Worm (Caenorhabditis elegans) whole organism, L3 larva: ENCODE results near the gene cope-1.

Experiments
- R02D3.7 ChIP-seq: fragments of 150-350 bp; optimal IDR thresholded peaks from 2 replicates; lab custom pipeline; 2014; ENCODE audit warnings: missing biosample characterization, missing genetic modification characterization
- ZK546.5 ChIP-seq: sonication (generic microtip); optimal IDR thresholded peaks from 2 replicates; lab custom pipeline; 2017; ENCODE audit warnings: missing biosample characterization, missing genetic modification characterization
- aly-2 ChIP-seq: fragments of 150-350 bp; optimal IDR thresholded peaks from 2 replicates; lab custom pipeline; 2014; ENCODE audit warnings: missing biosample characterization, missing genetic modification characterization
- ama-1 ChIP-seq: fragments of 150-350 bp; optimal IDR thresholded peaks from 2 replicates; lab custom pipeline; 2018
- ceh-16 ChIP-seq: sonication (generic microtip); optimal IDR thresholded peaks from 2 replicates; lab custom pipeline; 2017; ENCODE audit warnings: missing biosample characterization, missing genetic modification characterization
- ceh-28 ChIP-seq: fragments of 150-350 bp; optimal IDR thresholded peaks from 2 replicates; lab custom pipeline; 2014; ENCODE audit warnings: missing biosample characterization, missing genetic modification reagents, missing genetic modification characterization
- ceh-82 ChIP-seq: fragments of 150-350 bp; optimal IDR thresholded peaks from 2 replicates; lab custom pipeline; 2014; ENCODE audit warnings: missing biosample characterization, missing genetic modification characterization
- ceh-9 ChIP-seq: sonication (generic microtip); optimal IDR thresholded peaks from 2 replicates; lab custom pipeline; 2018; ENCODE audit warnings: missing biosample characterization, missing genetic modification characterization
- daf-12 ChIP-seq: fragments of 150-350 bp; optimal IDR thresholded peaks from 2 replicates; lab custom pipeline; 2014; ENCODE audit warnings: missing biosample characterization, missing genetic modification reagents, missing genetic modification characterization
- egl-27 ChIP-seq: sonication (generic microtip); optimal IDR thresholded peaks from 4 replicates; lab custom pipeline; 2017; ENCODE audit warnings: missing biosample characterization, missing genetic modification reagents, missing genetic modification characterization
- egl-5 ChIP-seq: fragments of 150-350 bp; optimal IDR thresholded peaks from 2 replicates; lab custom pipeline; 2017; ENCODE audit warnings: missing biosample characterization, missing genetic modification reagents, missing genetic modification characterization, inconsistent platforms
- elt-1 ChIP-seq: fragments of 150-350 bp; optimal IDR thresholded peaks from 2 replicates; lab custom pipeline; 2014; ENCODE audit warnings: missing biosample characterization, missing genetic modification characterization
- elt-2 ChIP-seq: sonication (generic microtip); optimal IDR thresholded peaks from 2 replicates; lab custom pipeline; 2016; ENCODE audit warnings: missing genetic modification reagents, mild to moderate bottlenecking, missing genetic modification characterization, missing compliant biosample characterization
- elt-3 ChIP-seq, 3 experiments: fragments of 150-350 bp in 1 of 3; sonication (generic microtip) in 2 of 3; optimal IDR thresholded peaks; 2 replicates in 2 of 3; 4 replicates in 1 of 3; lab custom pipeline; 2014 to 2017; ENCODE audit warnings: missing biosample characterization in 3 of 3, missing genetic modification characterization in 3 of 3
- eor-1 ChIP-seq, 2 experiments: fragments of 150-350 bp; optimal IDR thresholded peaks; 2 replicates each; lab custom pipeline; 2014 to 2018; ENCODE audit warnings: missing biosample characterization in 2 of 2, missing genetic modification characterization in 2 of 2
- fkh-10 ChIP-seq: sonication (generic microtip); optimal IDR thresholded peaks from 2 replicates; lab custom pipeline; 2017; ENCODE audit warnings: missing biosample characterization, missing genetic modification reagents, missing genetic modification characterization
- fkh-2 ChIP-seq: fragments of 150-350 bp; optimal IDR thresholded peaks from 2 replicates; lab custom pipeline; 2014; ENCODE audit warnings: missing biosample characterization, missing genetic modification reagents, missing genetic modification characterization
- fos-1 ChIP-seq: fragments of 150-350 bp; optimal IDR thresholded peaks from 2 replicates; lab custom pipeline; 2014; ENCODE audit warnings: missing biosample characterization, missing genetic modification characterization
- hmg-11 ChIP-seq: sonication (generic microtip); optimal IDR thresholded peaks from 2 replicates; lab custom pipeline; 2016; ENCODE audit warnings: missing genetic modification characterization, missing compliant biosample characterization
- jun-1 ChIP-seq: fragments of 150-350 bp; optimal IDR thresholded peaks from 2 replicates; lab custom pipeline; 2014; ENCODE audit warnings: missing biosample characterization, missing genetic modification reagents, missing genetic modification characterization
- lin-15B ChIP-seq: fragments of 150-350 bp; optimal IDR thresholded peaks from 2 replicates; lab custom pipeline; 2014; ENCODE audit warnings: missing biosample characterization, missing genetic modification characterization
- lin-39 ChIP-seq: fragments of 150-350 bp; optimal IDR thresholded peaks from 2 replicates; lab custom pipeline; 2018; ENCODE audit warnings: missing biosample characterization, missing genetic modification reagents, missing genetic modification characterization
- lsy-12 ChIP-seq: sonication (generic microtip); optimal IDR thresholded peaks from 2 replicates; lab custom pipeline; 2016; ENCODE audit warnings: mild to moderate bottlenecking, missing genetic modification characterization, missing compliant biosample characterization
- mdl-1 ChIP-seq: fragments of 150-350 bp; optimal IDR thresholded peaks from 2 replicates; lab custom pipeline; 2014; ENCODE audit warnings: missing biosample characterization, missing genetic modification characterization
- mml-1 ChIP-seq: fragments of 150-350 bp; sonication (generic microtip); optimal IDR thresholded peaks from 3 replicates; lab custom pipeline; 2014; ENCODE audit warnings: missing biosample characterization, missing genetic modification characterization
- nfya-1 ChIP-seq: sonication (generic microtip); optimal IDR thresholded peaks from 2 replicates; lab custom pipeline; 2017; ENCODE audit warnings: missing genetic modification characterization, mild to moderate bottlenecking, missing compliant biosample characterization, antibody characterized with exemption, moderate library complexity; ENCODE audit not compliant: insufficient read depth
- nhr-11 ChIP-seq: fragments of 150-350 bp; optimal IDR thresholded peaks from 2 replicates; lab custom pipeline; 2014; ENCODE audit warnings: missing biosample characterization, missing genetic modification characterization
- nhr-12 ChIP-seq: fragments of 150-350 bp; optimal IDR thresholded peaks from 2 replicates; lab custom pipeline; 2014; ENCODE audit warnings: missing biosample characterization, missing genetic modification characterization
- nhr-23 ChIP-seq: fragments of 150-350 bp; optimal IDR thresholded peaks from 2 replicates; lab custom pipeline; 2014; ENCODE audit warnings: missing biosample characterization, missing genetic modification reagents, missing genetic modification characterization
- nhr-237 ChIP-seq: fragments of 150-350 bp; optimal IDR thresholded peaks from 2 replicates; lab custom pipeline; 2014; ENCODE audit warnings: missing biosample characterization, missing genetic modification characterization
- nhr-25 ChIP-seq: sonication (generic microtip); optimal IDR thresholded peaks from 2 replicates; lab custom pipeline; 2017; ENCODE audit warnings: missing biosample characterization, missing genetic modification characterization
- nhr-28 ChIP-seq: fragments of 150-350 bp; optimal IDR thresholded peaks from 2 replicates; lab custom pipeline; 2014; ENCODE audit warnings: missing biosample characterization, missing genetic modification characterization
- nhr-43 ChIP-seq: sonication (generic microtip); optimal IDR thresholded peaks from 2 replicates; lab custom pipeline; 2016; ENCODE audit warnings: mild to moderate bottlenecking, missing genetic modification characterization, missing compliant biosample characterization; ENCODE audit not compliant: poor library complexity, severe bottlenecking
- nhr-67 ChIP-seq: fragments of 150-350 bp; optimal IDR thresholded peaks from 2 replicates; lab custom pipeline; 2014; ENCODE audit warnings: missing biosample characterization, missing genetic modification characterization
- nhr-76 ChIP-seq: fragments of 150-350 bp; sonication (generic microtip); optimal IDR thresholded peaks from 5 replicates; lab custom pipeline; 2014; ENCODE audit warnings: missing biosample characterization, missing genetic modification characterization
- nhr-77 ChIP-seq: fragments of 150-350 bp; optimal IDR thresholded peaks from 2 replicates; lab custom pipeline; 2014; ENCODE audit warnings: missing biosample characterization, missing genetic modification characterization
- pha-4 ChIP-seq: fragments of 150-350 bp; optimal IDR thresholded peaks from 2 replicates; lab custom pipeline; 2014; ENCODE audit warnings: missing biosample characterization, missing genetic modification reagents, missing genetic modification characterization
- pqm-1 ChIP-seq: fragments of 150-350 bp; optimal IDR thresholded peaks from 2 replicates; lab custom pipeline; 2017; ENCODE audit warnings: missing biosample characterization, missing genetic modification characterization, inconsistent platforms
- sea-2 ChIP-seq: fragments of 150-350 bp; sonication (generic microtip); optimal IDR thresholded peaks from 4 replicates; lab custom pipeline; 2014; ENCODE audit warnings: missing biosample characterization, missing genetic modification reagents, missing genetic modification characterization
- skn-1 ChIP-seq: fragments of 150-350 bp; optimal IDR thresholded peaks from 2 replicates; lab custom pipeline; 2014; ENCODE audit warnings: missing biosample characterization, missing genetic modification characterization
- snpc-4 ChIP-seq: fragments of 150-350 bp; optimal IDR thresholded peaks from 2 replicates; lab custom pipeline; 2014; ENCODE audit warnings: missing biosample characterization, missing genetic modification characterization
- tbx-2 ChIP-seq: sonication (generic microtip); optimal IDR thresholded peaks from 2 replicates; lab custom pipeline; 2016; ENCODE audit warnings: mild to moderate bottlenecking, missing genetic modification characterization, missing compliant biosample characterization
- unc-39 ChIP-seq: sonication (generic microtip); optimal IDR thresholded peaks from 4 replicates; lab custom pipeline; 2017; ENCODE audit warnings: missing biosample characterization, missing genetic modification characterization
- unc-62 ChIP-seq: fragments of 150-350 bp; sonication (generic microtip); optimal IDR thresholded peaks from 4 replicates; lab custom pipeline; 2014; ENCODE audit warnings: missing biosample characterization, missing genetic modification reagents, missing genetic modification characterization
- zag-1 ChIP-seq: fragments of 150-350 bp; optimal IDR thresholded peaks from 2 replicates; lab custom pipeline; 2014; ENCODE audit warnings: missing biosample characterization, missing genetic modification characterization
- ztf-11 ChIP-seq: fragments of 150-350 bp; optimal IDR thresholded peaks from 2 replicates; lab custom pipeline; 2014; ENCODE audit warnings: missing biosample characterization, missing genetic modification characterization
- ztf-4 ChIP-seq: fragments of 150-350 bp; optimal IDR thresholded peaks from 2 replicates; lab custom pipeline; 2014; ENCODE audit warnings: missing biosample characterization, missing genetic modification characterization

The cope-1 gene

ce11 chrIII:13464493-13465362, 38.7 kb downstream of the cope-1 start, which contains the start of gene kel-3 (continued):
- TF ChIP-seq ceh-82 (tag; lab: Kevin White, UChicago) = peak; percentile 33

ce11 chrIII:13465918-13466592, 40.0 kb downstream of the cope-1 start, which contains the start of gene cdk-5:
Gene cdk-5 (minus strand): TSS chrIII:13466342.
- TF ChIP-seq egl-27 (tag; lab: Kevin White, UChicago) (no peak), mdl-1 (no peak), skn-1 (tag; lab: Kevin White, UChicago) (peak; percentile 89), ztf-11 (tag; lab: Kevin White, UChicago) (no peak), lin-15B (peak; percentile 86), elt-3 (tag; optimal IDR thresholded peaks at IDR 0.05; lab: Kevin White, UChicago) (no peak), pha-4 (tag; lab: Kevin White, UChicago) (peak; percentile 97), elt-2 (peak; percentile 50), nhr-43 (tag; lab: Kevin White, UChicago) (peak; percentile 90), jun-1 (peak; percentile 84), nhr-237 (no peak), fkh-10 (peak; percentile 51), pqm-1 (tag; lab: Kevin White, UChicago) (peak; percentile 61), R02D3.7 (peak; percentile 34), nhr-76 (tag; lab: Kevin White, UChicago) (no peak), unc-62 (GFP tag; lab: Kevin White, UChicago) (no peak), hmg-11 (peak; percentile 49), eor-1 (tag; optimal IDR thresholded peaks at IDR 0.05; lab: Kevin White, UChicago) (peak in 1 of 2 experiments; percentile 58), mml-1 (tag; lab: Kevin White, UChicago) (no peak), nhr-67 (tag; lab: Kevin White, UChicago) (no peak), sea-2 (GFP tag; lab: Kevin White, UChicago) (no peak), unc-39 (tag; lab: Kevin White, UChicago) (no peak), nfya-1 (tag; lab: Kevin White, UChicago) (peak; percentile 95), ceh-82 (tag; lab: Kevin White, UChicago) (peak; percentile 48), lin-39 (tag; lab: Kevin White, UChicago) (peak; percentile 56), nhr-12 (tag; lab: Kevin White, UChicago) (no peak), ceh-16 (tag; lab: Kevin White, UChicago) (no peak), nhr-11 (tag; lab: Kevin White, UChicago) (no peak), snpc-4 (tag; lab: Kevin White, UChicago) (peak; percentile 82), ama-1 (lab: Kevin White, UChicago) (peak; percentile 74), nhr-23 (tag; lab: Kevin White, UChicago) (peak; percentile 95), ztf-4 (tag; lab: Kevin White, UChicago) (peak; percentile 49), nhr-77 (tag; lab: Kevin White, UChicago) (peak; percentile 28), fkh-2 (tag; lab: Kevin White, UChicago) (no peak), ceh-28 (tag; lab: Kevin White, UChicago) (peak; percentile 95), ZK546.5 (tag; lab: Kevin White, UChicago) (peak; percentile 64), daf-12 (no peak), aly-2 (tag; lab: Kevin White, UChicago) (no peak), egl-5 (tag; lab: Kevin White, UChicago) (no peak), ceh-9 (tag; lab: Kevin White, UChicago) (no peak), fos-1 (tag; lab: Kevin White, UChicago) (no peak), zag-1 (no peak), elt-1 (tag; lab: Kevin White, UChicago) (peak; percentile 60), lsy-12 (peak; percentile 76), nhr-25 (tag; lab: Kevin White, UChicago) (peak; percentile 91), nhr-28 (tag; lab: Kevin White, UChicago) (no peak), tbx-2 (peak; percentile 71)
- TF ChIP-seq, all 47 proteins: peak for 25
